Worm (Caenorhabditis elegans): ENCODE data around the gene srx-24.

ce11 chrV:2710192-2710591, 39.7 kb downstream of the srx-24 start:
- TF ChIP-seq nhr-237 (tag; optimal IDR thresholded peaks at IDR 0.05) (no peak), nhr-12 (tag; optimal IDR thresholded peaks at IDR 0.05) (no peak), snpc-4 (tag; optimal IDR thresholded peaks at IDR 0.05) (no peak)

Data from whole organism, mixed stage, embryonic.